Worm (Caenorhabditis elegans): ENCODE data around the gene calf-1.

DNA sequence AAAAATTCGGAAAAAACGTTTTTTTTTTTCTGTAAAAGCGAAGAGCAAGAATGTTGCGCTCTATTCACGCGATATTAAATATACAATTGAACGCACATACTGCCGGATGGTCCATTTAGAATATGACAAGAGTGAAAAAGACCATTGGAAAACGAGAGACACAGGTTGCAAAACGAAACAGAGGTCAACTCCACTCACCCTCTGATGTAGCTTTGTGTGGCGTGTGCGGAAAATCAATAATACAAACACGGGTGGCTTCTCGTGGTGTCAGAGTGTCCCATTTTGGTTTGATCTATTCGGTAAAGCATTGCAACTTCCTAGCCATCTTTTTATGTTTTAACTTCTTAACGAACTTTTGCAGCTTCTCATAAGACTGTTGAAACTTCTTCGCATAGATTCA, 14.1 kb downstream of the calf-1 start:
- TF ChIP-seq nhr-28 (tag; optimal IDR thresholded peaks at IDR 0.05) (no peak), blmp-1 (tag; optimal IDR thresholded peaks at IDR 0.05) (no peak), lsy-2 (tag; optimal IDR thresholded peaks at IDR 0.05) (no peak)
